Worm (Caenorhabditis elegans) whole organism, mixed stage, embryonic: ENCODE results near the gene clec-156.

Experiments used
- M03D4.4 ChIP-seq: sonication (generic microtip); optimal IDR thresholded peaks from 2 replicates; lab custom pipeline; 2017; ENCODE audit warnings: mild to moderate bottlenecking, missing genetic modification characterization, missing compliant biosample characterization
- blmp-1 ChIP-seq: fragments of 150-350 bp; optimal IDR thresholded peaks from 2 replicates; lab custom pipeline; 2014; ENCODE audit warnings: missing biosample characterization, missing genetic modification characterization
- ceh-39 ChIP-seq: fragments of 150-350 bp; optimal IDR thresholded peaks from 2 replicates; lab custom pipeline; 2014; ENCODE audit warnings: missing biosample characterization, missing genetic modification characterization
- ceh-43 ChIP-seq: fragments of 200-800 bp; sonication (Bioruptor generic); optimal IDR thresholded peaks from 2 replicates; lab custom pipeline; 2018; ENCODE audit warnings: mild to moderate bottlenecking, missing genetic modification characterization, moderate library complexity, missing compliant biosample characterization
- ces-1 ChIP-seq: fragments of 150-350 bp; optimal IDR thresholded peaks from 2 replicates; lab custom pipeline; 2014; ENCODE audit warnings: missing biosample characterization, missing genetic modification reagents, missing genetic modification characterization
- cnd-1 ChIP-seq: fragments of 200-800 bp; sonication (Bioruptor generic); optimal IDR thresholded peaks from 2 replicates; lab custom pipeline; 2018; ENCODE audit warnings: mild to moderate bottlenecking, missing genetic modification characterization, missing compliant biosample characterization
- elt-1 ChIP-seq: sonication (generic microtip); optimal IDR thresholded peaks from 2 replicates; lab custom pipeline; 2017; ENCODE audit warnings: missing genetic modification characterization, mild to moderate bottlenecking, missing compliant biosample characterization, antibody characterized with exemption, moderate library complexity, borderline replicate concordance; ENCODE audit not compliant: insufficient read depth
- elt-3 ChIP-seq: fragments of 150-350 bp; optimal IDR thresholded peaks from 2 replicates; lab custom pipeline; 2014; ENCODE audit warnings: missing biosample characterization, missing genetic modification characterization
- flh-1 ChIP-seq: fragments of 200-800 bp; sonication (Bioruptor generic); optimal IDR thresholded peaks from 2 replicates; lab custom pipeline; 2018; ENCODE audit warnings: mild to moderate bottlenecking, missing genetic modification characterization, moderate library complexity, missing compliant biosample characterization
- lin-13 ChIP-seq: fragments of 150-350 bp; optimal IDR thresholded peaks from 2 replicates; lab custom pipeline; 2014; ENCODE audit warnings: missing biosample characterization, missing genetic modification characterization
- lin-32 ChIP-seq: fragments of 200-800 bp; sonication (Bioruptor generic); optimal IDR thresholded peaks from 2 replicates; lab custom pipeline; 2018; ENCODE audit warnings: mild to moderate bottlenecking, missing genetic modification characterization, missing compliant biosample characterization
- lsy-2 ChIP-seq: fragments of 150-350 bp; optimal IDR thresholded peaks from 2 replicates; lab custom pipeline; 2014; ENCODE audit warnings: missing biosample characterization, missing genetic modification characterization
- mab-5 ChIP-seq: fragments of 150-350 bp; optimal IDR thresholded peaks from 2 replicates; lab custom pipeline; 2014; ENCODE audit warnings: missing biosample characterization, missing genetic modification characterization
- mep-1 ChIP-seq: fragments of 150-350 bp; optimal IDR thresholded peaks from 2 replicates; lab custom pipeline; 2017; ENCODE audit warnings: missing biosample characterization, missing genetic modification reagents, missing genetic modification characterization, inconsistent platforms
- mls-2 ChIP-seq: sonication (generic microtip); optimal IDR thresholded peaks from 2 replicates; lab custom pipeline; 2016; ENCODE audit warnings: mild to moderate bottlenecking, missing genetic modification characterization, moderate library complexity, missing compliant biosample characterization
- nhr-12 ChIP-seq: fragments of 150-350 bp; optimal IDR thresholded peaks from 2 replicates; lab custom pipeline; 2014; ENCODE audit warnings: missing biosample characterization, missing genetic modification characterization
- nhr-2 ChIP-seq: fragments of 150-350 bp; optimal IDR thresholded peaks from 2 replicates; lab custom pipeline; 2014; ENCODE audit warnings: missing biosample characterization, missing genetic modification characterization
- nhr-28 ChIP-seq: fragments of 150-350 bp; optimal IDR thresholded peaks from 2 replicates; lab custom pipeline; 2014; ENCODE audit warnings: missing biosample characterization, missing genetic modification characterization
- nhr-76 ChIP-seq: sonication (generic microtip); optimal IDR thresholded peaks from 2 replicates; lab custom pipeline; 2017; ENCODE audit warnings: missing biosample characterization, missing genetic modification characterization
- pha-4 ChIP-seq: fragments of 150-350 bp; optimal IDR thresholded peaks from 2 replicates; lab custom pipeline; 2018; ENCODE audit warnings: missing biosample characterization, missing genetic modification reagents, missing genetic modification characterization
- sem-2 ChIP-seq: fragments of 200-800 bp; sonication (Bioruptor generic); optimal IDR thresholded peaks from 2 replicates; lab custom pipeline; 2018; ENCODE audit warnings: mild to moderate bottlenecking, missing genetic modification characterization, missing compliant biosample characterization
- sptf-1 ChIP-seq: sonication (generic microtip); optimal IDR thresholded peaks from 2 replicates; lab custom pipeline; 2017; ENCODE audit warnings: mild to moderate bottlenecking, missing genetic modification characterization, moderate library complexity, missing compliant biosample characterization
- unc-120 ChIP-seq: sonication (generic microtip); optimal IDR thresholded peaks from 2 replicates; lab custom pipeline; 2017; ENCODE audit warnings: missing genetic modification characterization, missing compliant biosample characterization; ENCODE audit not compliant: poor library complexity, severe bottlenecking
- unc-39 ChIP-seq: fragments of 150-350 bp; optimal IDR thresholded peaks from 2 replicates; lab custom pipeline; 2014; ENCODE audit warnings: missing biosample characterization, missing genetic modification characterization
- unc-62 ChIP-seq: fragments of 150-350 bp; optimal IDR thresholded peaks from 2 replicates; lab custom pipeline; 2014; ENCODE audit warnings: missing biosample characterization, missing genetic modification reagents, missing genetic modification characterization
- zip-8 ChIP-seq: fragments of 150-350 bp; optimal IDR thresholded peaks from 2 replicates; lab custom pipeline; 2014; ENCODE audit warnings: missing biosample characterization, missing genetic modification characterization
- ztf-11 ChIP-seq: fragments of 150-350 bp; optimal IDR thresholded peaks from 2 replicates; lab custom pipeline; 2014; ENCODE audit warnings: missing biosample characterization, missing genetic modification characterization

Gene clec-156

ce11 chrIII:4878281-4878680, 36.2 kb upstream of the clec-156 start, which contains the start of the genes tost-1 and arx-6:
Gene tost-1 (minus strand): TSS chrIII:4878311.
Gene arx-6 (plus strand): TSS chrIII:4878658.
- TF ChIP-seq lsy-2 (tag; lab: Kevin White, UChicago) = peak; percentile 37
- TF ChIP-seq mep-1 = peak; percentile 50
- no peak for TF ChIP-seq unc-120 (tag; lab: Kevin White, UChicago)
- no peak for TF ChIP-seq nhr-2 (tag; lab: Kevin White, UChicago)
- peak; percentile 19 for TF ChIP-seq pha-4

ce11 chrIII:4875663-4876062, 33.6 kb upstream of the clec-156 start:
- peak; percentile 21 for TF ChIP-seq ces-1 (GFP tag; lab: Kevin White, UChicago)
- no peak for TF ChIP-seq pha-4

ce11 chrIII:4874671-4875070, 32.6 kb upstream of the clec-156 start, which contains the start of gene C35D10.12:
Gene C35D10.12 (minus strand): TSS chrIII:4874771.
- no peak for TF ChIP-seq ztf-11 (tag; lab: Kevin White, UChicago)
- no peak for TF ChIP-seq nhr-28 (tag; lab: Kevin White, UChicago)
- TF ChIP-seq sptf-1 (tag; lab: Kevin White, UChicago) = no peak
- TF ChIP-seq unc-39 (tag; lab: Kevin White, UChicago) = no peak
- TF ChIP-seq mls-2 = no peak
- no peak for TF ChIP-seq lin-32 (GFP tag; lab: Kevin White, UChicago)
- no peak for TF ChIP-seq nhr-76 (tag; lab: Kevin White, UChicago)
- no peak for TF ChIP-seq ces-1 (GFP tag; lab: Kevin White, UChicago)
- no peak for TF ChIP-seq elt-3 (tag; lab: Kevin White, UChicago)
- no peak for TF ChIP-seq sem-2

ce11 chrIII:4873395-4873794, 31.3 kb upstream of the clec-156 start:
- TF ChIP-seq M03D4.4 (tag; lab: Kevin White, UChicago) (no peak), nhr-12 (tag; lab: Kevin White, UChicago) (no peak), unc-62 (GFP tag; lab: Kevin White, UChicago) (no peak), ceh-39 (tag; lab: Kevin White, UChicago) (no peak), ceh-43 (GFP tag; lab: Kevin White, UChicago) (no peak), lin-13 (tag; lab: Kevin White, UChicago) (no peak), mab-5 (tag; lab: Kevin White, UChicago) (no peak)
- TF ChIP-seq, all 35 proteins: peak for 0

- TF ChIP-seq lin-32 (GFP tag; lab: Kevin White, UChicago) (no peak), cnd-1 (tag; lab: Kevin White, UChicago) (no peak), flh-1 (GFP tag; lab: Kevin White, UChicago) (no peak), sem-2 (no peak), lsy-2 (tag; lab: Kevin White, UChicago) (no peak), nhr-28 (tag; lab: Kevin White, UChicago) (no peak), lin-13 (tag; lab: Kevin White, UChicago) (no peak), ceh-39 (tag; lab: Kevin White, UChicago) (no peak), blmp-1 (tag; lab: Kevin White, UChicago) (no peak), nhr-12 (tag; lab: Kevin White, UChicago) (no peak), nhr-76 (tag; lab: Kevin White, UChicago) (no peak)
Measured at ce11 chrIII:4870478-4870877, 28.4 kb upstream of the clec-156 start, which contains the start of gene gipc-1. Gene gipc-1 (plus strand): TSS chrIII:4870778.

ce11 chrIII:4868643-4869042, 26.6 kb upstream of the clec-156 start, which contains the start of the genes msd-4 and C35D10.3:
Gene msd-4 (minus strand): TSS chrIII:4868743.
Gene C35D10.3 (plus strand): TSS chrIII:4868921.
- no peak for TF ChIP-seq ceh-39 (tag; lab: Kevin White, UChicago)
- TF ChIP-seq zip-8 (tag; lab: Kevin White, UChicago) = no peak
- no peak for TF ChIP-seq elt-1
- no peak for TF ChIP-seq nhr-2 (tag; lab: Kevin White, UChicago)
- no peak for TF ChIP-seq mab-5 (tag; lab: Kevin White, UChicago)
- no peak for TF ChIP-seq sem-2
- TF ChIP-seq pha-4 = no peak
- no peak for TF ChIP-seq M03D4.4 (tag; lab: Kevin White, UChicago)
- no peak for TF ChIP-seq ces-1 (GFP tag; lab: Kevin White, UChicago)
- no peak for TF ChIP-seq ztf-11 (tag; lab: Kevin White, UChicago)
- TF ChIP-seq sptf-1 (tag; lab: Kevin White, UChicago) = no peak
